Fruit fly (Drosophila melanogaster) S2 (cell line): Measurements from ENCODE around the gene ush.

ENCODE experiments used
- CG8478 ChIP-seq: fragments of >200 bp; optimal IDR thresholded peaks from 2 replicates; lab custom pipeline; 2018
- CTCF ChIP-seq, 2 experiments: fragments of >200 bp; optimal IDR thresholded peaks; 2 replicates each; lab custom pipeline; 2018

- TF ChIP-seq CG8478 (lab: Kevin White, UChicago) = no peak
- TF ChIP-seq CTCF (optimal IDR thresholded peaks at IDR 0.05; lab: Kevin White, UChicago) = no peak
Observed at dm6 chr2L:431629-431984, 44.4 kb upstream of the ush start.
